Worm (Caenorhabditis elegans) whole organism, L4 larva: ENCODE measurements around the gene Y110A2AL.9.

ENCODE experiments used
- F10B5.3 ChIP-seq: sonication (generic microtip); optimal IDR thresholded peaks from 2 replicates; lab custom pipeline; 2016; ENCODE audit warnings: mild to moderate bottlenecking, missing genetic modification characterization, missing compliant biosample characterization
- F37D6.2 ChIP-seq: sonication (generic microtip); optimal IDR thresholded peaks from 2 replicates; lab custom pipeline; 2016; ENCODE audit warnings: mild to moderate bottlenecking, missing genetic modification characterization, missing compliant biosample characterization
- Y105C5A.15 ChIP-seq: fragments of 200-800 bp; sonication (Bioruptor generic); IDR thresholded peaks from 2 replicates; pipeline ENCODE4 v1.3.6; 2022; ENCODE audit warnings: missing genetic modification characterization, missing compliant biosample characterization
- Y5F2A.4 ChIP-seq: fragments of 200-800 bp; sonication (Bioruptor generic); optimal IDR thresholded peaks from 2 replicates; lab custom pipeline; 2018; ENCODE audit warnings: mild to moderate bottlenecking, missing genetic modification characterization, missing compliant biosample characterization
- Y75B8A.6 ChIP-seq: fragments of 200-800 bp; sonication (Bioruptor generic); IDR thresholded peaks from 2 replicates; pipeline ENCODE4 v1.3.6; 2022; ENCODE audit warnings: missing genetic modification reagents, missing genetic modification characterization, missing compliant biosample characterization
- ZK337.2 ChIP-seq: fragments of 200-800 bp; sonication (Bioruptor generic); IDR thresholded peaks from 2 replicates; pipeline ENCODE4 v1.3.6; 2022; ENCODE audit warnings: missing genetic modification reagents, missing genetic modification characterization, missing compliant biosample characterization
- aha-1 ChIP-seq: fragments of 150-350 bp; peaks from one replicate; lab custom pipeline; 2014; ENCODE audit warnings: missing biosample characterization, missing genetic modification characterization
- attf-4 ChIP-seq: sonication (generic microtip); optimal IDR thresholded peaks from 3 replicates; lab custom pipeline; 2017; ENCODE audit warnings: missing biosample characterization, missing genetic modification characterization
- ceh-20 ChIP-seq: fragments of 200-800 bp; sonication (Bioruptor generic); IDR thresholded peaks from 2 replicates; pipeline ENCODE4 v1.3.6; 2022; ENCODE audit warnings: missing genetic modification reagents, missing genetic modification characterization, missing compliant biosample characterization
- ceh-44 ChIP-seq: fragments of 200-800 bp; sonication (Bioruptor generic); IDR thresholded peaks from 2 replicates; pipeline ENCODE4 v1.3.6; 2022; ENCODE audit warnings: missing genetic modification reagents, missing genetic modification characterization, missing compliant biosample characterization
- ceh-62 ChIP-seq: sonication (generic microtip); optimal IDR thresholded peaks from 2 replicates; lab custom pipeline; 2017; ENCODE audit warnings: missing biosample characterization, missing genetic modification characterization
- ceh-82 ChIP-seq: sonication (generic microtip); optimal IDR thresholded peaks from 2 replicates; lab custom pipeline; 2017; ENCODE audit warnings: missing biosample characterization, missing genetic modification characterization
- cey-2 ChIP-seq: sonication (generic microtip); optimal IDR thresholded peaks from 3 replicates; lab custom pipeline; 2017; ENCODE audit warnings: missing genetic modification characterization, mild to moderate bottlenecking, missing compliant biosample characterization, antibody characterized with exemption, borderline replicate concordance; ENCODE audit not compliant: insufficient read depth
- daf-12 ChIP-seq: fragments of 150-350 bp; optimal IDR thresholded peaks from 2 replicates; lab custom pipeline; 2014; ENCODE audit warnings: missing biosample characterization, missing genetic modification reagents, missing genetic modification characterization
- daf-8 ChIP-seq: fragments of 200-800 bp; sonication (Bioruptor generic); IDR thresholded peaks from 2 replicates; pipeline ENCODE4 v1.3.6; 2022; ENCODE audit warnings: missing genetic modification characterization, missing compliant biosample characterization
- duxl-1 ChIP-seq: sonication (generic microtip); optimal IDR thresholded peaks from 2 replicates; lab custom pipeline; 2016; ENCODE audit warnings: mild to moderate bottlenecking, missing genetic modification characterization, moderate library complexity, missing compliant biosample characterization; ENCODE audit not compliant: poor library complexity
- egl-43 ChIP-seq: fragments of 200-800 bp; sonication (Bioruptor generic); IDR thresholded peaks from 2 replicates; pipeline ENCODE4 v1.3.6; 2022; ENCODE audit warnings: missing genetic modification reagents, missing genetic modification characterization, missing compliant biosample characterization
- hif-1 ChIP-seq, 2 experiments: sonication (generic microtip); optimal IDR thresholded peaks; 2 replicates each; lab custom pipeline; 2016 to 2017; ENCODE audit warnings: missing compliant biosample characterization in 2 of 2, missing genetic modification characterization in 2 of 2, missing genetic modification reagents in 2 of 2, missing genotype in 2 of 2, mild to moderate bottlenecking in 1 of 2
- hlh-11 ChIP-seq: fragments of 200-800 bp; sonication (Bioruptor generic); optimal IDR thresholded peaks from 2 replicates; lab custom pipeline; 2018; ENCODE audit warnings: mild to moderate bottlenecking, missing genetic modification characterization, missing compliant biosample characterization
- lin-1 ChIP-seq: fragments of 200-800 bp; sonication (Bioruptor generic); IDR thresholded peaks from 2 replicates; pipeline ENCODE4 v1.3.6; 2022; ENCODE audit warnings: missing genetic modification reagents, missing genetic modification characterization, missing compliant biosample characterization
- lin-13 ChIP-seq: fragments of 150-350 bp; optimal IDR thresholded peaks from 2 replicates; lab custom pipeline; 2014; ENCODE audit warnings: missing biosample characterization, missing genetic modification reagents, missing genetic modification characterization
- lin-15B ChIP-seq: fragments of 150-350 bp; sonication (generic microtip); optimal IDR thresholded peaks from 3 replicates; lab custom pipeline; 2014; ENCODE audit warnings: missing biosample characterization, missing genetic modification characterization
- lin-29 ChIP-seq: fragments of 200-800 bp; sonication (Bioruptor generic); IDR thresholded peaks from 2 replicates; pipeline ENCODE4 v1.3.6; 2022; ENCODE audit warnings: missing genetic modification reagents, missing genetic modification characterization, missing compliant biosample characterization
- lin-39 ChIP-seq: fragments of 150-350 bp; optimal IDR thresholded peaks from 2 replicates; lab custom pipeline; 2014; ENCODE audit warnings: missing biosample characterization, missing genetic modification reagents, missing genetic modification characterization
- lsy-2 ChIP-seq, 2 experiments: fragments of 150-350 bp in 1 of 2; sonication (generic microtip) in 1 of 2; optimal IDR thresholded peaks; 2 replicates each; lab custom pipeline; 2014 to 2017; ENCODE audit warnings: missing biosample characterization in 2 of 2, missing genetic modification characterization in 2 of 2
- madf-9 ChIP-seq: fragments of 200-800 bp; sonication (Bioruptor generic); conservative IDR thresholded peaks from 2 replicates; pipeline ENCODE4 v1.3.6; 2022; ENCODE audit warnings: missing genetic modification reagents, missing genetic modification characterization, missing compliant biosample characterization
- mdl-1 ChIP-seq, 2 experiments: fragments of 150-350 bp in 1 of 2; sonication (generic microtip) in 1 of 2; optimal IDR thresholded peaks; 2 replicates each; lab custom pipeline; 2014 to 2017; ENCODE audit warnings: missing biosample characterization in 2 of 2, missing genetic modification characterization in 2 of 2
- mdt-29 ChIP-seq: fragments of 200-800 bp; sonication (Bioruptor generic); IDR thresholded peaks from 2 replicates; pipeline ENCODE4 v1.3.6; 2022; ENCODE audit warnings: missing genetic modification reagents, missing genetic modification characterization, missing compliant biosample characterization
- mep-1 ChIP-seq: fragments of 150-350 bp; sonication (generic microtip); optimal IDR thresholded peaks from 3 replicates; lab custom pipeline; 2014; ENCODE audit warnings: missing biosample characterization, missing genetic modification characterization
- mxl-2 ChIP-seq: fragments of 200-800 bp; sonication (Bioruptor generic); conservative IDR thresholded peaks from 2 replicates; pipeline ENCODE4 v1.3.6; 2022; ENCODE audit warnings: missing genetic modification reagents, missing genetic modification characterization, missing compliant biosample characterization
- mxl-3 ChIP-seq: fragments of 200-800 bp; sonication (Bioruptor generic); optimal IDR thresholded peaks from 2 replicates; lab custom pipeline; 2018; ENCODE audit warnings: mild to moderate bottlenecking, missing genetic modification characterization, missing compliant biosample characterization
- nhr-10 ChIP-seq: fragments of 150-350 bp; optimal IDR thresholded peaks from 2 replicates; lab custom pipeline; 2014; ENCODE audit warnings: missing biosample characterization, missing genetic modification characterization
- nhr-102 ChIP-seq: sonication (generic microtip); optimal IDR thresholded peaks from 2 replicates; lab custom pipeline; 2016; ENCODE audit warnings: mild to moderate bottlenecking, missing genetic modification characterization, moderate library complexity, missing compliant biosample characterization
- nhr-11 ChIP-seq: fragments of 150-350 bp; optimal IDR thresholded peaks from 2 replicates; lab custom pipeline; 2014; ENCODE audit warnings: missing biosample characterization, missing genetic modification characterization
- nhr-111 ChIP-seq: fragments of 200-800 bp; sonication (Bioruptor generic); optimal IDR thresholded peaks from 2 replicates; lab custom pipeline; 2018; ENCODE audit warnings: mild to moderate bottlenecking, missing genetic modification characterization, missing compliant biosample characterization
- nhr-41 ChIP-seq: fragments of 200-800 bp; sonication (Bioruptor generic); IDR thresholded peaks from 2 replicates; pipeline ENCODE4 v1.3.6; 2022; ENCODE audit warnings: missing genetic modification reagents, missing genetic modification characterization, missing compliant biosample characterization
- nhr-42 ChIP-seq: fragments of 200-800 bp; sonication (Bioruptor generic); IDR thresholded peaks from 2 replicates; pipeline ENCODE4 v1.3.6; 2022; ENCODE audit warnings: missing genetic modification characterization, missing compliant biosample characterization
- nhr-6 ChIP-seq: fragments of 150-350 bp; optimal IDR thresholded peaks from 2 replicates; lab custom pipeline; 2014; ENCODE audit warnings: missing biosample characterization, missing genetic modification characterization
- nhr-77 ChIP-seq: fragments of 150-350 bp; optimal IDR thresholded peaks from 2 replicates; lab custom pipeline; 2014; ENCODE audit warnings: missing biosample characterization, missing genetic modification characterization
- pha-4 ChIP-seq, 2 experiments: fragments of 150-350 bp in 1 of 2; fragments of 200-800 bp in 1 of 2; sonication (Bioruptor generic) in 1 of 2; IDR thresholded peaks in 1 of 2; optimal IDR thresholded peaks in 1 of 2; 2 replicates each; pipeline versions ENCODE4 v1.3.6 to Lab custom; 2014 to 2022; ENCODE audit warnings: missing genetic modification characterization in 2 of 2, missing genetic modification reagents in 2 of 2, missing biosample characterization in 1 of 2, missing compliant biosample characterization in 1 of 2
- php-3 ChIP-seq: fragments of 200-800 bp; sonication (Bioruptor generic); IDR thresholded peaks from 2 replicates; pipeline ENCODE4 v1.3.6; 2022; ENCODE audit warnings: missing genetic modification reagents, missing genetic modification characterization, missing compliant biosample characterization
- saeg-2 ChIP-seq: fragments of 200-800 bp; sonication (Bioruptor generic); IDR thresholded peaks from 2 replicates; pipeline ENCODE4 v1.3.6; 2022; ENCODE audit warnings: missing genetic modification reagents, missing genetic modification characterization, missing compliant biosample characterization
- skn-1 ChIP-seq: fragments of 150-350 bp; optimal IDR thresholded peaks from 2 replicates; lab custom pipeline; 2014; ENCODE audit warnings: missing biosample characterization, missing genetic modification characterization
- spr-1 ChIP-seq: sonication (generic microtip); optimal IDR thresholded peaks from 2 replicates; lab custom pipeline; 2016; ENCODE audit warnings: mild to moderate bottlenecking, missing genetic modification characterization, missing compliant biosample characterization
- tag-97 ChIP-seq: fragments of 200-800 bp; sonication (Bioruptor generic); IDR thresholded peaks from 2 replicates; pipeline ENCODE4 v1.3.6; 2022; ENCODE audit warnings: missing genetic modification characterization, missing compliant biosample characterization
- tra-1 ChIP-seq: fragments of 200-800 bp; sonication (Bioruptor generic); IDR thresholded peaks from 2 replicates; pipeline ENCODE4 v1.3.6; 2022; ENCODE audit warnings: missing genetic modification reagents, missing genetic modification characterization, missing compliant biosample characterization
- unc-39 ChIP-seq: sonication (generic microtip); optimal IDR thresholded peaks from 2 replicates; lab custom pipeline; 2017; ENCODE audit warnings: missing biosample characterization, missing genetic modification characterization
- vab-7 ChIP-seq: fragments of 200-800 bp; sonication (Bioruptor generic); IDR thresholded peaks from 2 replicates; pipeline ENCODE4 v1.3.6; 2022; ENCODE audit warnings: missing genetic modification reagents, missing genetic modification characterization, missing compliant biosample characterization
- ztf-7 ChIP-seq: fragments of 150-350 bp; optimal IDR thresholded peaks from 2 replicates; lab custom pipeline; 2014; ENCODE audit warnings: missing biosample characterization, missing genetic modification characterization

Y110A2AL.9 gene

ce11 chrII:2888957-2889630, 22.7 kb upstream of the Y110A2AL.9 start, which contains the start of gene pinn-1 (continued):
- TF ChIP-seq tag-97 (GFP tag; lab: Robert Waterston, UW), result peak; percentile 87; the same call in 1 of the 2 replicates
- peak; percentile 48; the same call in 1 of the 2 replicates for TF ChIP-seq lin-1
- TF ChIP-seq nhr-111 (GFP tag; lab: Kevin White, UChicago), result no peak
- TF ChIP-seq F37D6.2 (tag; lab: Kevin White, UChicago), result peak; percentile 65
- peak; percentile 79 for TF ChIP-seq php-3 (GFP tag; lab: Robert Waterston, UW)
- 0 out of 2 replicates have a peak, but pooled peaks have one; percentile 16 for TF ChIP-seq mxl-2 (GFP tag; lab: Robert Waterston, UW)
- TF ChIP-seq spr-1 (tag; lab: Kevin White, UChicago), result peak; percentile 64
- no peak for TF ChIP-seq mdl-1 (tag; optimal IDR thresholded peaks at IDR 0.05; lab: Kevin White, UChicago)
- TF ChIP-seq Y105C5A.15 (GFP tag; lab: Robert Waterston, UW), result 0 out of 2 replicates have a peak, but pooled peaks have one; percentile 20
- TF ChIP-seq nhr-102 (tag; lab: Kevin White, UChicago), result peak; percentile 75
- TF ChIP-seq ceh-82, result no peak
- peak; percentile 87 for TF ChIP-seq duxl-1 (tag; lab: Kevin White, UChicago)
- peak; percentile 59 to 89 for TF ChIP-seq lsy-2 (tag; optimal IDR thresholded peaks at IDR 0.05; lab: Kevin White, UChicago)
- peak; percentile 74 for TF ChIP-seq mdt-29 (GFP tag; lab: Robert Waterston, UW)
- no peak for TF ChIP-seq lin-29 (GFP tag; lab: Robert Waterston, UW)
- TF ChIP-seq nhr-11 (tag; lab: Kevin White, UChicago), result peak; percentile 53
- TF ChIP-seq Y75B8A.6, result 0 out of 2 replicates have a peak, but pooled peaks have one; percentile 24
- peak; percentile 53 for TF ChIP-seq nhr-77 (tag; lab: Kevin White, UChicago)
- no peak for TF ChIP-seq nhr-41 (GFP tag; lab: Robert Waterston, UW)
- no peak for TF ChIP-seq attf-4
- TF ChIP-seq cey-2, result no peak
- TF ChIP-seq mxl-3, result peak; percentile 72
- TF ChIP-seq ceh-44 (GFP tag; lab: Robert Waterston, UW), result peak; percentile 87
- peak in 1 of 2 experiments; percentile 94 for TF ChIP-seq hif-1 (tag; optimal IDR thresholded peaks at IDR 0.05; lab: Kevin White, UChicago)
- TF ChIP-seq lin-13 (GFP tag; lab: Kevin White, UChicago), result peak; percentile 83
- no peak for TF ChIP-seq lin-39
- no peak for TF ChIP-seq daf-8 (GFP tag; lab: Robert Waterston, UW)
- TF ChIP-seq vab-7, result peak; percentile 74
- peak; percentile 55 for TF ChIP-seq nhr-6 (tag; lab: Kevin White, UChicago)
- TF ChIP-seq ztf-7, result peak; percentile 77
- peak; percentile 83; the same call in 1 of the 2 replicates for TF ChIP-seq nhr-42 (GFP tag; lab: Robert Waterston, UW)
- TF ChIP-seq F10B5.3, result peak; percentile 31
- TF ChIP-seq mep-1 (tag; lab: Kevin White, UChicago), result peak; percentile 80
- TF ChIP-seq saeg-2 (GFP tag; lab: Robert Waterston, UW), result 0 out of 2 replicates have a peak, but pooled peaks have one; percentile 28
- 0 out of 2 replicates have a peak, but pooled peaks have one; percentile 19 for TF ChIP-seq egl-43 (GFP tag; lab: Robert Waterston, UW)
- TF ChIP-seq ceh-62, result no peak
- TF ChIP-seq skn-1 (tag; lab: Kevin White, UChicago), result no peak
- TF ChIP-seq ZK337.2, result peak; percentile 96
- no peak for TF ChIP-seq Y5F2A.4 (GFP tag; lab: Kevin White, UChicago)
- no peak for TF ChIP-seq daf-12 (tag; lab: Kevin White, UChicago)
- peak; percentile 75 for TF ChIP-seq pha-4 (GFP tag; IDR thresholded peaks at IDR 0.05; lab: Robert Waterston, UW)
- TF ChIP-seq pha-4 (tag; optimal IDR thresholded peaks at IDR 0.05; lab: Kevin White, UChicago), result peak; percentile 43
- peak; percentile 91 for TF ChIP-seq ceh-20
- TF ChIP-seq aha-1, result peak; percentile 94
- TF ChIP-seq nhr-10 (tag; lab: Kevin White, UChicago), result no peak
- peak; percentile 71 for TF ChIP-seq lin-15B (tag; lab: Kevin White, UChicago)
- TF ChIP-seq unc-39 (tag; lab: Kevin White, UChicago), result no peak
- peak; percentile 78 for TF ChIP-seq hlh-11
- TF ChIP-seq tra-1 (GFP tag; lab: Robert Waterston, UW), result peak; percentile 82
- peak; percentile 88 for TF ChIP-seq madf-9 (GFP tag; lab: Robert Waterston, UW)
